Worm (Caenorhabditis elegans): ENCODE data around the gene nhr-227.

- TF ChIP-seq ceh-82 (tag; optimal IDR thresholded peaks at IDR 0.05) (no peak), ceh-16 (tag; optimal IDR thresholded peaks at IDR 0.05) (no peak), nhr-11 (tag; optimal IDR thresholded peaks at IDR 0.05) (no peak), lin-39 (tag; optimal IDR thresholded peaks at IDR 0.05) (no peak)
These were observed 5.1 kb downstream of the nhr-227 start, which contains the start of gene nhr-225 for ce11 chrV:2290329-2290728.

Measured in whole organism, L2 larva.